1 fruit fly cellular context compared by ENCODE assay signal in the genomic region with DNA sequence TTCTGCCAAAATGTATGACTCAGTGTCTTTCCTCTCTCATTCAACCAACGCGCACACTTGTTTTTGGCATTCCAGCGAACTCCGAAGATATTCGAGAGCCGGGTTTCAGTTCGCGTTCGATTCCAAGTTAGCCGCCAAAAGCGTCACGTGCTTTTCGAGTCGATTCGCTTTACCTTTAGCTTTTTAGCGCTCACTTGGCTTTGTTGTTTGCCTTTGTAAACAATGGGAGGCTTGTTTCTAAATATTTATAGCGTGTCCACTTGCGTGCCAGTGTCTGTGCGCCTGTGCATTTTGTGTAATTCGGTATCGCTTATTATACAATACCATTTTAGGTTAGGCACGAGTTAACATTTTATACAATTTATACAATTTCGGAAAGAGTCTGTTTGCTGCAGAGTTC.
TF ChIP-seq lines count a peak whose summit lies in the region.

No protein-coding gene starts in this region.

TF ChIP-seq in whole organism, embryonic, 481 proteins besides CTCF, POLR2A, EP300 and RAD21 (continued from another document and continues in another):
- TF ChIP-seq sc (optimal IDR thresholded peaks at IDR 0.05; lab: Kevin White, UChicago) (no peak), sc (GFP tag; optimal IDR thresholded peaks at IDR 0.05; lab: Kevin White, UChicago) (no peak), CG11695 (GFP tag; IDR thresholded peaks at IDR 0.05; lab: Robert Waterston, UW) (no peak), sr (GFP tag; IDR thresholded peaks at IDR 0.05; lab: Robert Waterston, UW) (no peak), mam (GFP tag; optimal IDR thresholded peaks at IDR 0.05; lab: Kevin White, UChicago) (no peak), unpg (GFP tag; optimal IDR thresholded peaks at IDR 0.05; lab: Kevin White, UChicago) (peak; percentile 35), CG2889 (GFP tag; IDR thresholded peaks at IDR 0.05; lab: Robert Waterston, UW) (no peak), fd102C (GFP tag; optimal IDR thresholded peaks at IDR 0.05; lab: Kevin White, UChicago) (no peak), NFAT (GFP tag; IDR thresholded peaks at IDR 0.05; lab: Robert Waterston, UW) (no peak), CG1603 (tag; optimal IDR thresholded peaks at IDR 0.05; lab: Kevin White, UChicago) (peak; percentile 17), Bdp1 (GFP tag; optimal IDR thresholded peaks at IDR 0.05; lab: Kevin White, UChicago) (peak; percentile 24), wdn (GFP tag; IDR thresholded peaks at IDR 0.05; lab: Robert Waterston, UW) (no peak), CG12071 (GFP tag; optimal IDR thresholded peaks at IDR 0.05; lab: Kevin White, UChicago) (peak; percentile 73), CG13424 (tag; optimal IDR thresholded peaks at IDR 0.05; lab: Kevin White, UChicago) (peak; percentile 35), CG11085 (GFP tag; IDR thresholded peaks at IDR 0.05; lab: Robert Waterston, UW) (no peak), CG1233 (GFP tag; optimal IDR thresholded peaks at IDR 0.05; lab: Kevin White, UChicago) (peak; percentile 51), fru (optimal IDR thresholded peaks at IDR 0.05; lab: Kevin White, UChicago) (no peak), Xbp1 (GFP tag; optimal IDR thresholded peaks at IDR 0.05; lab: Kevin White, UChicago) (no peak), vnd (GFP tag; IDR thresholded peaks at IDR 0.05; lab: Robert Waterston, UW; ENCODE audit: partially characterized antibody) (no peak), CG17912 (GFP tag; optimal IDR thresholded peaks at IDR 0.05; lab: Kevin White, UChicago) (peak; percentile 3), sd (tag; optimal IDR thresholded peaks at IDR 0.05; lab: Kevin White, UChicago) (peak; percentile 89), Optix (GFP tag; IDR thresholded peaks at IDR 0.05; lab: Robert Waterston, UW) (no peak), CG11560 (tag; IDR thresholded peaks at IDR 0.05; lab: Robert Waterston, UW) (no peak), CG1602 (GFP tag; optimal IDR thresholded peaks at IDR 0.05; lab: Kevin White, UChicago) (no peak), CG2875 (GFP tag; optimal IDR thresholded peaks at IDR 0.05; lab: Kevin White, UChicago) (peak; percentile 23), oc (tag; optimal IDR thresholded peaks at IDR 0.05; lab: Kevin White, UChicago) (no peak), CrebB (tag; optimal IDR thresholded peaks at IDR 0.05; lab: Kevin White, UChicago) (peak; percentile 3), CG12299 (tag; optimal IDR thresholded peaks at IDR 0.05; lab: Kevin White, UChicago) (peak; percentile 31), tio (GFP tag; optimal IDR thresholded peaks at IDR 0.05; lab: Kevin White, UChicago) (peak; percentile 9), ash1 (GFP tag; optimal IDR thresholded peaks at IDR 0.05; lab: Kevin White, UChicago) (no peak), Hsf (GFP tag; optimal IDR thresholded peaks at IDR 0.05; lab: Kevin White, UChicago) (no peak), CG11504 (tag; optimal IDR thresholded peaks at IDR 0.05; lab: Kevin White, UChicago) (peak; percentile 34), Oaz (GFP tag; IDR thresholded peaks at IDR 0.05; lab: Robert Waterston, UW) (no peak), peb (GFP tag; IDR thresholded peaks at IDR 0.05; lab: Robert Waterston, UW) (no peak), CG4328 (GFP tag; optimal IDR thresholded peaks at IDR 0.05; lab: Kevin White, UChicago) (no peak), hbn (GFP tag; IDR thresholded peaks at IDR 0.05; lab: Robert Waterston, UW; ENCODE audit: partially characterized antibody) (no peak), CG17568 (GFP tag; optimal IDR thresholded peaks at IDR 0.05; lab: Kevin White, UChicago) (peak; percentile 65), Vsx1 (GFP tag; optimal IDR thresholded peaks at IDR 0.05; lab: Kevin White, UChicago) (peak; percentile 53), hkb (optimal IDR thresholded peaks at IDR 0.05; lab: Kevin White, UChicago) (no peak), hkb (GFP tag; IDR thresholded peaks at IDR 0.05; lab: Robert Waterston, UW) (peak; percentile 47; the same call in 1 of the 2 replicates), ftz-f1 (GFP tag; optimal IDR thresholded peaks at IDR 0.05; lab: Kevin White, UChicago) (no peak), CG15073 (GFP tag; optimal IDR thresholded peaks at IDR 0.05; lab: Kevin White, UChicago) (no peak), CG17829 (tag; optimal IDR thresholded peaks at IDR 0.05; lab: Kevin White, UChicago) (no peak), CG9727 (GFP tag; optimal IDR thresholded peaks at IDR 0.05; lab: Kevin White, UChicago) (no peak), dan (GFP tag; IDR thresholded peaks at IDR 0.05; lab: Robert Waterston, UW) (no peak), sna (GFP tag; IDR thresholded peaks at IDR 0.05; lab: Robert Waterston, UW; ENCODE audit: partially characterized antibody) (no peak), br (optimal IDR thresholded peaks at IDR 0.05; lab: Kevin White, UChicago) (no peak), CG1529 (GFP tag; optimal IDR thresholded peaks at IDR 0.05; lab: Kevin White, UChicago) (no peak), CG2129 (GFP tag; IDR thresholded peaks at IDR 0.05; lab: Robert Waterston, UW; ENCODE audit: partially characterized antibody) (no peak), CG4820 (GFP tag; optimal IDR thresholded peaks at IDR 0.05; lab: Kevin White, UChicago) (no peak), odd (GFP tag; optimal IDR thresholded peaks at IDR 0.05; lab: Kevin White, UChicago) (peak; percentile 9), CG2120 (GFP tag; optimal IDR thresholded peaks at IDR 0.05; lab: Kevin White, UChicago) (peak; percentile 23), her (GFP tag; optimal IDR thresholded peaks at IDR 0.05; lab: Kevin White, UChicago) (no peak), Sox102F (GFP tag; optimal IDR thresholded peaks at IDR 0.05; lab: Kevin White, UChicago) (peak; percentile 46), amos (GFP tag; IDR thresholded peaks at IDR 0.05; lab: Robert Waterston, UW; ENCODE audit: partially characterized antibody) (no peak), CG11723 (GFP tag; optimal IDR thresholded peaks at IDR 0.05; lab: Kevin White, UChicago) (peak; percentile 22), Six4 (GFP tag; optimal IDR thresholded peaks at IDR 0.05; lab: Kevin White, UChicago) (no peak), ewg (GFP tag; optimal IDR thresholded peaks at IDR 0.05; lab: Kevin White, UChicago) (peak; percentile 7), HLH4C (GFP tag; IDR thresholded peaks at IDR 0.05; lab: Robert Waterston, UW; ENCODE audit: partially characterized antibody) (no peak), E2f2 (GFP tag; IDR thresholded peaks at IDR 0.05; lab: Robert Waterston, UW) (no peak), CG34224 (GFP tag; IDR thresholded peaks at IDR 0.05; lab: Robert Waterston, UW; ENCODE audit: partially characterized antibody) (no peak), H15 (GFP tag; IDR thresholded peaks at IDR 0.05; lab: Robert Waterston, UW) (no peak), pita (GFP tag; optimal IDR thresholded peaks at IDR 0.05; lab: Kevin White, UChicago) (no peak), CG6683 (GFP tag; optimal IDR thresholded peaks at IDR 0.05; lab: Kevin White, UChicago) (peak; percentile 37), CG10543 (GFP tag; optimal IDR thresholded peaks at IDR 0.05; lab: Kevin White, UChicago) (peak; percentile 54), BtbVII (GFP tag; optimal IDR thresholded peaks at IDR 0.05; lab: Kevin White, UChicago) (no peak), CG12391 (tag; optimal IDR thresholded peaks at IDR 0.05; lab: Kevin White, UChicago) (no peak), C15 (GFP tag; IDR thresholded peaks at IDR 0.05; lab: Robert Waterston, UW) (no peak), CG10462 (GFP tag; optimal IDR thresholded peaks at IDR 0.05; lab: Kevin White, UChicago) (no peak), knrl (GFP tag; IDR thresholded peaks at IDR 0.05; lab: Robert Waterston, UW; ENCODE audit: partially characterized antibody) (no peak), CG7963 (GFP tag; IDR thresholded peaks at IDR 0.05; lab: Robert Waterston, UW; ENCODE audit: partially characterized antibody) (no peak), HLH54F (GFP tag; optimal IDR thresholded peaks at IDR 0.05; lab: Kevin White, UChicago) (no peak), tup (GFP tag; optimal IDR thresholded peaks at IDR 0.05; lab: Kevin White, UChicago) (no peak), zen2 (GFP tag; IDR thresholded peaks at IDR 0.05; lab: Robert Waterston, UW; ENCODE audit: partially characterized antibody) (no peak), CG14441 (GFP tag; IDR thresholded peaks at IDR 0.05; lab: Robert Waterston, UW) (0 out of 2 replicates have a peak, but pooled peaks have one; percentile 25), CG4360 (GFP tag; IDR thresholded peaks at IDR 0.05; lab: Robert Waterston, UW) (no peak), Lhr (GFP tag; optimal IDR thresholded peaks at IDR 0.05; lab: Kevin White, UChicago) (no peak), Camta (GFP tag; optimal IDR thresholded peaks at IDR 0.05; lab: Kevin White, UChicago) (peak; percentile 3), CG33213 (GFP tag; optimal IDR thresholded peaks at IDR 0.05; lab: Kevin White, UChicago) (peak; percentile 33), toy (GFP tag; IDR thresholded peaks at IDR 0.05; lab: Robert Waterston, UW) (no peak), Hr78 (GFP tag; optimal IDR thresholded peaks at IDR 0.05; lab: Kevin White, UChicago) (no peak), Dip2 (GFP tag; IDR thresholded peaks at IDR 0.05; lab: Robert Waterston, UW) (no peak), fd96Cb (tag; optimal IDR thresholded peaks at IDR 0.05; lab: Kevin White, UChicago) (no peak), Doc3 (GFP tag; IDR thresholded peaks at IDR 0.05; lab: Robert Waterston, UW; ENCODE audit: partially characterized antibody) (no peak), gsb (GFP tag; IDR thresholded peaks at IDR 0.05; lab: Robert Waterston, UW) (0 out of 2 replicates have a peak, but pooled peaks have one; percentile 28), Opbp (GFP tag; IDR thresholded peaks at IDR 0.05; lab: Robert Waterston, UW; ENCODE audit: partially characterized antibody) (no peak), CG12155 (GFP tag; optimal IDR thresholded peaks at IDR 0.05; lab: Kevin White, UChicago) (no peak), gcm2 (GFP tag; optimal IDR thresholded peaks at IDR 0.05; lab: Kevin White, UChicago) (no peak), CG12769 (tag; optimal IDR thresholded peaks at IDR 0.05; lab: Kevin White, UChicago) (peak; percentile 60), CG31441 (GFP tag; IDR thresholded peaks at IDR 0.05; lab: Robert Waterston, UW) (no peak; the same call in 1 of the 2 replicates), CG11456 (GFP tag; IDR thresholded peaks at IDR 0.05; lab: Robert Waterston, UW) (no peak), Fer2 (tag; optimal IDR thresholded peaks at IDR 0.05; lab: Kevin White, UChicago) (no peak), CG16779 (GFP tag; IDR thresholded peaks at IDR 0.05; lab: Robert Waterston, UW) (no peak), cato (GFP tag; optimal IDR thresholded peaks at IDR 0.05; lab: Kevin White, UChicago; ENCODE audit: borderline replicate concordance) (no peak), CG13296 (GFP tag; optimal IDR thresholded peaks at IDR 0.05; lab: Kevin White, UChicago) (peak; percentile 59), Myb (GFP tag; optimal IDR thresholded peaks at IDR 0.05; lab: Kevin White, UChicago) (peak; percentile 12), Mrtf (GFP tag; IDR thresholded peaks at IDR 0.05; lab: Robert Waterston, UW) (no peak), Lim3 (GFP tag; IDR thresholded peaks at IDR 0.05; lab: Robert Waterston, UW) (no peak), sens-2 (GFP tag; IDR thresholded peaks at IDR 0.05; lab: Robert Waterston, UW) (no peak), al (GFP tag; IDR thresholded peaks at IDR 0.05; lab: Robert Waterston, UW) (no peak), HHEX (GFP tag; optimal IDR thresholded peaks at IDR 0.05; lab: Kevin White, UChicago) (peak; percentile 34), aop (GFP tag; IDR thresholded peaks at IDR 0.05; lab: Robert Waterston, UW) (no peak), insv (GFP tag; optimal IDR thresholded peaks at IDR 0.05; lab: Kevin White, UChicago) (no peak), Dp (GFP tag; optimal IDR thresholded peaks at IDR 0.05; lab: Kevin White, UChicago) (no peak), Meics (GFP tag; optimal IDR thresholded peaks at IDR 0.05; lab: Kevin White, UChicago) (peak; percentile 37), lola (GFP tag; optimal IDR thresholded peaks at IDR 0.05; lab: Kevin White, UChicago) (no peak), B-H1 (GFP tag; IDR thresholded peaks at IDR 0.05; lab: Robert Waterston, UW) (no peak; the same call in 2 of the 3 replicates), CG6813 (GFP tag; optimal IDR thresholded peaks at IDR 0.05; lab: Kevin White, UChicago) (peak; percentile 68), CG10209 (GFP tag; optimal IDR thresholded peaks at IDR 0.05; lab: Kevin White, UChicago) (peak; percentile 46), gfzf (GFP tag; optimal IDR thresholded peaks at IDR 0.05; lab: Kevin White, UChicago) (no peak), crol (GFP tag; IDR thresholded peaks at IDR 0.05; lab: Robert Waterston, UW) (no peak), yki (optimal IDR thresholded peaks at IDR 0.05; lab: Kevin White, UChicago) (no peak), CG18619 (GFP tag; optimal IDR thresholded peaks at IDR 0.05; lab: Kevin White, UChicago) (peak; percentile 30), pb (GFP tag; optimal IDR thresholded peaks at IDR 0.05; lab: Kevin White, UChicago) (no peak), dimm (GFP tag; IDR thresholded peaks at IDR 0.05; lab: Robert Waterston, UW) (no peak), CG6272 (GFP tag; IDR thresholded peaks at IDR 0.05; lab: Robert Waterston, UW) (no peak), Ravus (GFP tag; IDR thresholded peaks at IDR 0.05; lab: Robert Waterston, UW) (no peak), unc-4 (GFP tag; IDR thresholded peaks at IDR 0.05; lab: Robert Waterston, UW; ENCODE audit: partially characterized antibody) (no peak), Hr51 (GFP tag; optimal IDR thresholded peaks at IDR 0.05; lab: Kevin White, UChicago) (peak in 1 of 2 experiments; percentile 12), CG13894 (tag; optimal IDR thresholded peaks at IDR 0.05; lab: Kevin White, UChicago) (peak; percentile 18), D (optimal IDR thresholded peaks at IDR 0.05; lab: Kevin White, UChicago) (no peak), D (GFP tag; optimal IDR thresholded peaks at IDR 0.05; lab: Kevin White, UChicago) (no peak), Aef1 (GFP tag; IDR thresholded peaks at IDR 0.05; lab: Robert Waterston, UW) (no peak), Neu2 (GFP tag; optimal IDR thresholded peaks at IDR 0.05; lab: Kevin White, UChicago; ENCODE audit: borderline replicate concordance) (no peak), lov (optimal IDR thresholded peaks at IDR 0.05; lab: Kevin White, UChicago) (no peak), lov (GFP tag; IDR thresholded peaks at IDR 0.05; lab: Robert Waterston, UW) (no peak), stwl (tag; optimal IDR thresholded peaks at IDR 0.05; lab: Kevin White, UChicago) (no peak), Hmx (GFP tag; optimal IDR thresholded peaks at IDR 0.05; lab: Kevin White, UChicago) (no peak), scrt (GFP tag; optimal IDR thresholded peaks at IDR 0.05; lab: Kevin White, UChicago) (no peak), grn (GFP tag; optimal IDR thresholded peaks at IDR 0.05; lab: Kevin White, UChicago) (no peak), Kr (GFP tag; optimal IDR thresholded peaks at IDR 0.05; lab: Kevin White, UChicago) (no peak)
